Fruit fly (Drosophila melanogaster) whole organism, adult: Measurements from ENCODE around the gene CG42590.

ENCODE experiments used
- CG12768 ChIP-seq: fragments of 200-800 bp; sonication (Bioruptor generic); optimal IDR thresholded peaks from 2 replicates; lab custom pipeline; 2017; ENCODE audit warnings: missing biosample characterization, missing genetic modification characterization, mild to moderate bottlenecking, moderate library complexity, missing genetic modification reagents
- CG33017 ChIP-seq: fragments of 200-800 bp; sonication (Bioruptor generic); optimal IDR thresholded peaks from 2 replicates; lab custom pipeline; 2018; ENCODE audit warnings: missing biosample characterization, mild to moderate bottlenecking, missing genetic modification characterization, moderate library complexity
- Clk ChIP-seq: fragments of 200-800 bp; sonication (Bioruptor generic); optimal IDR thresholded peaks from 2 replicates; lab custom pipeline; 2017; ENCODE audit warnings: missing biosample characterization, missing genetic modification characterization
- Mnt ChIP-seq: fragments of 200-800 bp; sonication (Bioruptor generic); optimal IDR thresholded peaks from 2 replicates; lab custom pipeline; 2016; ENCODE audit warnings: missing biosample characterization, mild to moderate bottlenecking, missing genetic modification characterization
- cic ChIP-seq: fragments of 200-800 bp; sonication (Bioruptor generic); optimal IDR thresholded peaks from 2 replicates; lab custom pipeline; 2017; ENCODE audit warnings: missing biosample characterization, mild to moderate bottlenecking, missing genetic modification characterization, moderate library complexity
- cnc ChIP-seq, 2 experiments: fragments of >200 bp; optimal IDR thresholded peaks; 2 replicates each; lab custom pipeline; 2017
- kay ChIP-seq: fragments of 200-800 bp; sonication (Bioruptor generic); peaks from one replicate; lab custom pipeline; 2016; ENCODE audit warnings: missing biosample characterization, missing genetic modification characterization, borderline replicate concordance

dm6 chr3L:8043622-8044021 lies 25.4 kb downstream of the CG42590 start:
- TF ChIP-seq cic (GFP tag; lab: Kevin White, UChicago), result no peak
- no peak for TF ChIP-seq Mnt (GFP tag; lab: Kevin White, UChicago)
- no peak for TF ChIP-seq kay (GFP tag; lab: Kevin White, UChicago)
- TF ChIP-seq Clk, result no peak
- no peak for TF ChIP-seq cnc (optimal IDR thresholded peaks at IDR 0.05; lab: Kevin White, UChicago)
- no peak for TF ChIP-seq CG12768 (GFP tag; lab: Kevin White, UChicago)
- no peak for TF ChIP-seq CG33017 (tag; lab: Kevin White, UChicago)
